Worm (Caenorhabditis elegans): ENCODE data around the gene F54D12.2.

F54D12.2 gene

ce11 chrII:1397703-1398102, 793 bp upstream of the F54D12.2 start, which contains the start of gene F54D12.8:
Gene F54D12.8, minus strand, starts transcription at chrII:1398038.
- TF ChIP-seq T22C8.4 (GFP tag; IDR thresholded peaks at IDR 0.05) (no peak), ref-1 (GFP tag; conservative IDR thresholded peaks at IDR 0.05) (no peak), ztf-23 (GFP tag; IDR thresholded peaks at IDR 0.05) (no peak), med-1 (GFP tag; optimal IDR thresholded peaks at IDR 0.05; ENCODE audit: insufficient read depth) (no peak), klf-2 (GFP tag; conservative IDR thresholded peaks at IDR 0.05) (no peak), tab-1 (GFP tag; IDR thresholded peaks at IDR 0.05) (no peak), ztf-29 (GFP tag; IDR thresholded peaks at IDR 0.05) (no peak), flt-1 (GFP tag; IDR thresholded peaks at IDR 0.05) (no peak), cog-1 (tag; optimal IDR thresholded peaks at IDR 0.05) (no peak)

ce11 chrII:1400105-1400504, 1.6 kb downstream of the F54D12.2 start, which contains the start of gene F54D12.1:
Gene F54D12.1, plus strand, starts transcription at chrII:1400405.
- TF ChIP-seq cog-1 (tag; optimal IDR thresholded peaks at IDR 0.05) (no peak), klf-2 (GFP tag; conservative IDR thresholded peaks at IDR 0.05) (no peak), ref-1 (GFP tag; conservative IDR thresholded peaks at IDR 0.05) (no peak), med-1 (GFP tag; optimal IDR thresholded peaks at IDR 0.05; ENCODE audit: insufficient read depth) (no peak), T22C8.4 (GFP tag; IDR thresholded peaks at IDR 0.05) (no peak), tab-1 (GFP tag; IDR thresholded peaks at IDR 0.05) (no peak), ztf-29 (GFP tag; IDR thresholded peaks at IDR 0.05) (no peak), flt-1 (GFP tag; IDR thresholded peaks at IDR 0.05) (no peak), ztf-23 (GFP tag; IDR thresholded peaks at IDR 0.05) (no peak)

ce11 chrII:1401474-1401873, 3.0 kb downstream of the F54D12.2 start, which contains the start of gene Y51H7C.8:
Gene Y51H7C.8, plus strand, starts transcription at chrII:1401774.
- TF ChIP-seq tab-1 (GFP tag; IDR thresholded peaks at IDR 0.05) = no peak
- TF ChIP-seq ref-1 (GFP tag; conservative IDR thresholded peaks at IDR 0.05) = no peak
- TF ChIP-seq ztf-23 (GFP tag; IDR thresholded peaks at IDR 0.05) = no peak
- TF ChIP-seq med-1 (GFP tag; optimal IDR thresholded peaks at IDR 0.05; ENCODE audit: insufficient read depth) = no peak
- TF ChIP-seq T22C8.4 (GFP tag; IDR thresholded peaks at IDR 0.05) = no peak
- TF ChIP-seq cog-1 (tag; optimal IDR thresholded peaks at IDR 0.05) = no peak
- TF ChIP-seq klf-2 (GFP tag; conservative IDR thresholded peaks at IDR 0.05) = no peak
- no peak for TF ChIP-seq flt-1 (GFP tag; IDR thresholded peaks at IDR 0.05)
- no peak for TF ChIP-seq ztf-29 (GFP tag; IDR thresholded peaks at IDR 0.05)

ce11 chrII:1402167-1402619, 3.7 kb downstream of the F54D12.2 start, which contains the start of gene Y51H7C.7:
Gene Y51H7C.7, plus strand, starts transcription at chrII:1402569.
- TF ChIP-seq tab-1 (GFP tag; IDR thresholded peaks at IDR 0.05) (no peak), ztf-29 (GFP tag; IDR thresholded peaks at IDR 0.05) (no peak), ztf-23 (GFP tag; IDR thresholded peaks at IDR 0.05) (no peak), flt-1 (GFP tag; IDR thresholded peaks at IDR 0.05) (no peak), T22C8.4 (GFP tag; IDR thresholded peaks at IDR 0.05) (no peak), klf-2 (GFP tag; conservative IDR thresholded peaks at IDR 0.05) (no peak), med-1 (GFP tag; optimal IDR thresholded peaks at IDR 0.05; ENCODE audit: insufficient read depth) (no peak), cog-1 (tag; optimal IDR thresholded peaks at IDR 0.05) (no peak), ref-1 (GFP tag; conservative IDR thresholded peaks at IDR 0.05) (no peak)

- no peak for TF ChIP-seq T22C8.4 (GFP tag; IDR thresholded peaks at IDR 0.05)
- TF ChIP-seq klf-2 (GFP tag; conservative IDR thresholded peaks at IDR 0.05) = no peak
- TF ChIP-seq flt-1 (GFP tag; IDR thresholded peaks at IDR 0.05) = no peak
- TF ChIP-seq tab-1 (GFP tag; IDR thresholded peaks at IDR 0.05) = no peak
- TF ChIP-seq ztf-29 (GFP tag; IDR thresholded peaks at IDR 0.05) = no peak
- TF ChIP-seq ref-1 (GFP tag; conservative IDR thresholded peaks at IDR 0.05) = no peak
- no peak for TF ChIP-seq med-1 (GFP tag; optimal IDR thresholded peaks at IDR 0.05; ENCODE audit: insufficient read depth)
- TF ChIP-seq ztf-23 (GFP tag; IDR thresholded peaks at IDR 0.05) = no peak
- no peak for TF ChIP-seq cog-1 (tag; optimal IDR thresholded peaks at IDR 0.05)
Observed at ce11 chrII:1403056-1403455, 4.6 kb downstream of the F54D12.2 start, which contains the start of the genes Y51H7C.41 and cogc-4. Gene Y51H7C.41, plus strand, starts transcription at chrII:1403321. Gene cogc-4, plus strand, starts transcription at chrII:1403441.

ce11 chrII:1411372-1411771, 12.9 kb downstream of the F54D12.2 start, which contains the start of gene Y51H7C.9:
Gene Y51H7C.9, minus strand, starts transcription at chrII:1411472.
- TF ChIP-seq ztf-23 (GFP tag; IDR thresholded peaks at IDR 0.05) (no peak), T22C8.4 (GFP tag; IDR thresholded peaks at IDR 0.05) (no peak), med-1 (GFP tag; optimal IDR thresholded peaks at IDR 0.05; ENCODE audit: insufficient read depth) (no peak), klf-2 (GFP tag; conservative IDR thresholded peaks at IDR 0.05) (no peak), ztf-29 (GFP tag; IDR thresholded peaks at IDR 0.05) (no peak), tab-1 (GFP tag; IDR thresholded peaks at IDR 0.05) (no peak), cog-1 (tag; optimal IDR thresholded peaks at IDR 0.05) (no peak), flt-1 (GFP tag; IDR thresholded peaks at IDR 0.05) (no peak), ref-1 (GFP tag; conservative IDR thresholded peaks at IDR 0.05) (no peak)

- TF ChIP-seq T22C8.4 (GFP tag; IDR thresholded peaks at IDR 0.05) (peak; percentile 45; the same call in 1 of the 2 replicates), ref-1 (GFP tag; conservative IDR thresholded peaks at IDR 0.05) (no peak)
Observed at ce11 chrII:1412359-1412907, 13.9 kb downstream of the F54D12.2 start, which contains the start of gene alkb-1. Gene alkb-1, plus strand, starts transcription at chrII:1412409.

- TF ChIP-seq ztf-23 (GFP tag; IDR thresholded peaks at IDR 0.05) = no peak
- TF ChIP-seq T22C8.4 (GFP tag; IDR thresholded peaks at IDR 0.05) = peak; percentile 35; the same call in 1 of the 2 replicates
- TF ChIP-seq med-1 (GFP tag; optimal IDR thresholded peaks at IDR 0.05; ENCODE audit: insufficient read depth) = no peak
- TF ChIP-seq ztf-29 (GFP tag; IDR thresholded peaks at IDR 0.05) = no peak
Observed at ce11 chrII:1419994-1420393, 21.5 kb downstream of the F54D12.2 start.

- TF ChIP-seq flt-1 (GFP tag; IDR thresholded peaks at IDR 0.05) (no peak), ztf-29 (GFP tag; IDR thresholded peaks at IDR 0.05) (no peak), med-1 (GFP tag; optimal IDR thresholded peaks at IDR 0.05; ENCODE audit: insufficient read depth) (no peak), klf-2 (GFP tag; conservative IDR thresholded peaks at IDR 0.05) (no peak), ref-1 (GFP tag; conservative IDR thresholded peaks at IDR 0.05) (no peak), cog-1 (tag; optimal IDR thresholded peaks at IDR 0.05) (no peak), tab-1 (GFP tag; IDR thresholded peaks at IDR 0.05) (no peak), T22C8.4 (GFP tag; IDR thresholded peaks at IDR 0.05) (no peak), ztf-23 (GFP tag; IDR thresholded peaks at IDR 0.05) (no peak)
Observed at ce11 chrII:1420806-1421463, 22.4 kb downstream of the F54D12.2 start.

Measured in whole organism, midembryonic.